Worm (Caenorhabditis elegans) whole organism, L1 larva: ENCODE results near the gene Y32G9A.12.

Experiments used
- C34B4.2 ChIP-seq: sonication (generic microtip); optimal IDR thresholded peaks from 2 replicates; lab custom pipeline; 2017; ENCODE audit warnings: mild to moderate bottlenecking, missing genetic modification characterization, missing compliant biosample characterization
- F16B12.6 ChIP-seq: fragments of 150-350 bp; optimal IDR thresholded peaks from 2 replicates; lab custom pipeline; 2014; ENCODE audit warnings: missing biosample characterization, missing genetic modification characterization
- Y116A8C.19 ChIP-seq: sonication (generic microtip); optimal IDR thresholded peaks from 2 replicates; lab custom pipeline; 2016; ENCODE audit warnings: missing compliant biosample characterization, missing genetic modification characterization, borderline replicate concordance
- alr-1 ChIP-seq: fragments of 200-800 bp; sonication (Bioruptor generic); optimal IDR thresholded peaks from 2 replicates; lab custom pipeline; 2018; ENCODE audit warnings: borderline replicate concordance, mild to moderate bottlenecking, missing genetic modification characterization, missing compliant biosample characterization
- aly-2 ChIP-seq: fragments of 150-350 bp; optimal IDR thresholded peaks from 2 replicates; lab custom pipeline; 2014; ENCODE audit warnings: missing biosample characterization, missing genetic modification characterization
- blmp-1 ChIP-seq: fragments of 150-350 bp; optimal IDR thresholded peaks from 2 replicates; lab custom pipeline; 2014; ENCODE audit warnings: missing biosample characterization, missing genetic modification characterization
- ceh-63 ChIP-seq: fragments of 200-800 bp; sonication (Bioruptor generic); optimal IDR thresholded peaks from 2 replicates; lab custom pipeline; 2018; ENCODE audit warnings: mild to moderate bottlenecking, missing genetic modification characterization, missing compliant biosample characterization
- ceh-8 ChIP-seq: fragments of 200-800 bp; sonication (Bioruptor generic); optimal IDR thresholded peaks from 2 replicates; lab custom pipeline; 2018; ENCODE audit warnings: mild to moderate bottlenecking, missing genetic modification characterization, moderate library complexity, missing compliant biosample characterization
- ceh-82 ChIP-seq, 3 experiments: fragments of 150-350 bp in 1 of 3; sonication (generic microtip) in 2 of 3; optimal IDR thresholded peaks; 2 replicates each; lab custom pipeline; 2014 to 2017; ENCODE audit warnings: missing biosample characterization in 3 of 3, missing genetic modification characterization in 3 of 3
- ces-1 ChIP-seq: fragments of 150-350 bp; optimal IDR thresholded peaks from 2 replicates; lab custom pipeline; 2014; ENCODE audit warnings: missing biosample characterization, missing genetic modification reagents, missing genetic modification characterization
- dpl-1 ChIP-seq, 3 experiments: fragments of 150-350 bp in 2 of 3; sonication (generic microtip) in 1 of 3; optimal IDR thresholded peaks; 2 replicates each; lab custom pipeline; 2014 to 2017; ENCODE audit warnings: missing biosample characterization in 3 of 3, missing genetic modification characterization in 3 of 3, missing genetic modification reagents in 3 of 3
- dsc-1 ChIP-seq: sonication (generic microtip); optimal IDR thresholded peaks from 2 replicates; lab custom pipeline; 2016; ENCODE audit warnings: mild to moderate bottlenecking, missing genetic modification characterization, missing compliant biosample characterization
- efl-1 ChIP-seq, 4 experiments: fragments of 150-350 bp; optimal IDR thresholded peaks in 3 of 4; peaks in 1 of 4; 1 replicate in 1 of 4; 2 replicates in 3 of 4; lab custom pipeline; 2014; ENCODE audit warnings: missing biosample characterization in 2 of 4, missing genetic modification characterization in 2 of 4, missing genetic modification reagents in 2 of 4
- egl-13 ChIP-seq: sonication (generic microtip); optimal IDR thresholded peaks from 2 replicates; lab custom pipeline; 2016; ENCODE audit warnings: missing genotype, missing genetic modification reagents, missing genetic modification characterization, missing compliant biosample characterization
- egl-27 ChIP-seq, 2 experiments: fragments of 150-350 bp in 1 of 2; sonication (generic microtip); optimal IDR thresholded peaks; 3 replicates each; lab custom pipeline; 2017 to 2018; ENCODE audit warnings: missing biosample characterization in 2 of 2, missing genetic modification characterization in 2 of 2, missing genetic modification reagents in 2 of 2
- ets-5 ChIP-seq: fragments of 200-800 bp; sonication (Bioruptor generic); IDR thresholded peaks from 2 replicates; pipeline ENCODE4 v1.3.6; 2022; ENCODE audit warnings: missing genetic modification characterization, missing compliant biosample characterization
- fkh-10 ChIP-seq: sonication (generic microtip); optimal IDR thresholded peaks from 2 replicates; lab custom pipeline; 2017; ENCODE audit warnings: missing biosample characterization, missing genetic modification reagents, missing genetic modification characterization
- fos-1 ChIP-seq: fragments of 150-350 bp; optimal IDR thresholded peaks from 2 replicates; lab custom pipeline; 2014; ENCODE audit warnings: missing biosample characterization, missing genetic modification characterization
- grh-1 ChIP-seq: fragments of 200-800 bp; sonication (Bioruptor generic); IDR thresholded peaks from 2 replicates; pipeline ENCODE4 v1.3.6; 2022; ENCODE audit warnings: missing genetic modification reagents, missing genetic modification characterization, missing compliant biosample characterization
- hlh-17 ChIP-seq: fragments of 200-800 bp; sonication (Bioruptor generic); optimal IDR thresholded peaks from 2 replicates; lab custom pipeline; 2018; ENCODE audit warnings: missing genetic modification characterization, mild to moderate bottlenecking, missing compliant biosample characterization, moderate library complexity, borderline replicate concordance
- hlh-4 ChIP-seq: sonication (generic microtip); optimal IDR thresholded peaks from 2 replicates; lab custom pipeline; 2016; ENCODE audit warnings: mild to moderate bottlenecking, missing genetic modification characterization, missing compliant biosample characterization
- hpl-2 ChIP-seq: fragments of 150-350 bp; optimal IDR thresholded peaks from 2 replicates; lab custom pipeline; 2014; ENCODE audit warnings: missing biosample characterization, missing genetic modification reagents, missing genetic modification characterization
- isw-1 ChIP-seq: fragments of 200-800 bp; sonication (Bioruptor generic); IDR thresholded peaks from 2 replicates; pipeline ENCODE4 v1.3.6; 2022; ENCODE audit warnings: missing genetic modification characterization, missing compliant biosample characterization
- lin-13 ChIP-seq: fragments of 150-350 bp; optimal IDR thresholded peaks from 2 replicates; lab custom pipeline; 2014; ENCODE audit warnings: missing biosample characterization, missing genetic modification reagents, missing genetic modification characterization
- lin-15B ChIP-seq: fragments of 150-350 bp; sonication (generic microtip); optimal IDR thresholded peaks from 3 replicates; lab custom pipeline; 2014; ENCODE audit warnings: missing biosample characterization, missing genetic modification characterization
- lin-35 ChIP-seq, 2 experiments: fragments of 150-350 bp; optimal IDR thresholded peaks; 2 replicates each; lab custom pipeline; 2014; ENCODE audit warnings: missing biosample characterization in 2 of 2, missing genetic modification characterization in 2 of 2, missing genetic modification reagents in 2 of 2
- lsy-2 ChIP-seq, 2 experiments: fragments of 150-350 bp; optimal IDR thresholded peaks; 2 replicates each; lab custom pipeline; 2014; ENCODE audit warnings: missing biosample characterization in 2 of 2, missing genetic modification characterization in 2 of 2
- mep-1 ChIP-seq: fragments of 150-350 bp; optimal IDR thresholded peaks from 2 replicates; lab custom pipeline; 2014; ENCODE audit warnings: missing biosample characterization, missing genetic modification characterization
- nhr-19 ChIP-seq: fragments of 200-800 bp; sonication (Bioruptor generic); conservative IDR thresholded peaks from 2 replicates; pipeline ENCODE4 v1.3.6; 2022; ENCODE audit warnings: missing genetic modification characterization, missing compliant biosample characterization
- nhr-20 ChIP-seq: sonication (generic microtip); optimal IDR thresholded peaks from 2 replicates; lab custom pipeline; 2016; ENCODE audit warnings: mild to moderate bottlenecking, missing genetic modification characterization, missing compliant biosample characterization
- nhr-28 ChIP-seq: fragments of 150-350 bp; optimal IDR thresholded peaks from 2 replicates; lab custom pipeline; 2014; ENCODE audit warnings: missing biosample characterization, missing genetic modification characterization
- nhr-77 ChIP-seq: fragments of 150-350 bp; optimal IDR thresholded peaks from 2 replicates; lab custom pipeline; 2014; ENCODE audit warnings: missing biosample characterization, missing genetic modification characterization
- nhr-84 ChIP-seq: sonication (generic microtip); optimal IDR thresholded peaks from 2 replicates; lab custom pipeline; 2017; ENCODE audit warnings: missing biosample characterization, missing genetic modification characterization
- nhr-90 ChIP-seq: sonication (generic microtip); optimal IDR thresholded peaks from 2 replicates; lab custom pipeline; 2016; ENCODE audit warnings: mild to moderate bottlenecking, missing genetic modification characterization, missing compliant biosample characterization; ENCODE audit not compliant: poor library complexity
- pag-3 ChIP-seq: sonication (generic microtip); optimal IDR thresholded peaks from 2 replicates; lab custom pipeline; 2017; ENCODE audit warnings: missing genetic modification characterization, mild to moderate bottlenecking, missing compliant biosample characterization, antibody characterized with exemption, borderline replicate concordance; ENCODE audit not compliant: insufficient read depth
- pax-3 ChIP-seq: fragments of 200-800 bp; sonication (Bioruptor generic); optimal IDR thresholded peaks from 2 replicates; lab custom pipeline; 2018; ENCODE audit warnings: mild to moderate bottlenecking, missing genetic modification characterization, moderate library complexity, missing compliant biosample characterization
- pqm-1 ChIP-seq: sonication (generic microtip); optimal IDR thresholded peaks from 3 replicates; lab custom pipeline; 2017; ENCODE audit warnings: missing biosample characterization, missing genetic modification characterization
- rnt-1 ChIP-seq: sonication (generic microtip); optimal IDR thresholded peaks from 2 replicates; lab custom pipeline; 2016; ENCODE audit warnings: mild to moderate bottlenecking, missing genetic modification characterization, moderate library complexity, missing compliant biosample characterization
- skn-1 ChIP-seq: fragments of 150-350 bp; optimal IDR thresholded peaks from 2 replicates; lab custom pipeline; 2014; ENCODE audit warnings: missing biosample characterization, missing genetic modification characterization
- snu-23 ChIP-seq: sonication (generic microtip); optimal IDR thresholded peaks from 2 replicates; lab custom pipeline; 2016; ENCODE audit warnings: missing genetic modification characterization, missing compliant biosample characterization
- sox-4 ChIP-seq: sonication (generic microtip); optimal IDR thresholded peaks from 2 replicates; lab custom pipeline; 2016; ENCODE audit warnings: missing genetic modification characterization, missing compliant biosample characterization
- sptf-1 ChIP-seq: fragments of 150-350 bp; optimal IDR thresholded peaks from 2 replicates; lab custom pipeline; 2014; ENCODE audit warnings: missing biosample characterization, missing genetic modification characterization
- sup-37 ChIP-seq: fragments of 200-800 bp; sonication (Bioruptor generic); optimal IDR thresholded peaks from 2 replicates; lab custom pipeline; 2018; ENCODE audit warnings: mild to moderate bottlenecking, missing genetic modification characterization, missing compliant biosample characterization
- tlp-1 ChIP-seq: fragments of 150-350 bp; optimal IDR thresholded peaks from 2 replicates; lab custom pipeline; 2014; ENCODE audit warnings: missing biosample characterization, missing genetic modification characterization
- unc-30 ChIP-seq: sonication (generic microtip); optimal IDR thresholded peaks from 2 replicates; lab custom pipeline; 2017; ENCODE audit warnings: missing biosample characterization, missing genetic modification characterization
- unc-86 ChIP-seq: sonication (generic microtip); optimal IDR thresholded peaks from 2 replicates; lab custom pipeline; 2016; ENCODE audit warnings: missing genetic modification characterization, missing compliant biosample characterization
- vab-15 ChIP-seq: sonication (generic microtip); optimal IDR thresholded peaks from 2 replicates; lab custom pipeline; 2017; ENCODE audit warnings: missing genotype, mild to moderate bottlenecking, missing genetic modification characterization, missing compliant biosample characterization
- xbp-1 ChIP-seq: sonication (generic microtip); optimal IDR thresholded peaks from 2 replicates; lab custom pipeline; 2016; ENCODE audit warnings: missing genetic modification characterization, missing compliant biosample characterization
- zag-1 ChIP-seq: fragments of 150-350 bp; optimal IDR thresholded peaks from 2 replicates; lab custom pipeline; 2014; ENCODE audit warnings: missing biosample characterization, missing genetic modification characterization

Y32G9A.12 gene

ce11 chrV:1921321-1921720, 1.3 kb upstream of the Y32G9A.12 start, which contains the start of gene gst-37:
TSS of gene gst-37 (plus strand) at chrV:1921621.
- TF ChIP-seq lin-35 (GFP tag; optimal IDR thresholded peaks at IDR 0.05; lab: Kevin White, UChicago) (no peak), F16B12.6 (no peak)

ce11 chrV:1918030-1918559, 1.9 kb downstream of the Y32G9A.12 start, which contains the start of gene Y32G9A.2:
TSS of gene Y32G9A.2 (plus strand) at chrV:1918509.
- TF ChIP-seq alr-1 (tag; lab: Kevin White, UChicago), result no peak
- no peak for TF ChIP-seq ceh-8 (GFP tag; lab: Kevin White, UChicago)
- peak; percentile 63 for TF ChIP-seq snu-23 (GFP tag; lab: Kevin White, UChicago)
- TF ChIP-seq blmp-1, result peak; percentile 81
- TF ChIP-seq nhr-28 (tag; lab: Kevin White, UChicago), result no peak
- TF ChIP-seq grh-1 (GFP tag; lab: Robert Waterston, UW), result no peak
- TF ChIP-seq isw-1 (GFP tag; lab: Robert Waterston, UW), result peak; percentile 6; the same call in 1 of the 2 replicates
- TF ChIP-seq nhr-20 (tag; lab: Kevin White, UChicago), result peak; percentile 49
- TF ChIP-seq unc-30, result no peak
- no peak for TF ChIP-seq vab-15 (tag; lab: Kevin White, UChicago)
- peak; percentile 20 for TF ChIP-seq dsc-1 (tag; lab: Kevin White, UChicago)
- peak in 1 of 2 experiments; percentile 72 for TF ChIP-seq lsy-2 (tag; optimal IDR thresholded peaks at IDR 0.05; lab: Kevin White, UChicago)
- peak; percentile 35 for TF ChIP-seq lin-13 (GFP tag; lab: Kevin White, UChicago)
- peak; percentile 43 to 62 (median 61) for TF ChIP-seq dpl-1 (GFP tag; optimal IDR thresholded peaks at IDR 0.05; lab: Kevin White, UChicago)
- no peak for TF ChIP-seq tlp-1
- TF ChIP-seq hpl-2 (GFP tag; lab: Kevin White, UChicago), result no peak
- no peak for TF ChIP-seq pqm-1 (tag; lab: Kevin White, UChicago)
- no peak for TF ChIP-seq unc-86 (tag; lab: Kevin White, UChicago)
- TF ChIP-seq fos-1 (tag; lab: Kevin White, UChicago), result no peak
- TF ChIP-seq hlh-17 (GFP tag; lab: Kevin White, UChicago), result no peak
- no peak for TF ChIP-seq ces-1 (GFP tag; lab: Kevin White, UChicago)
- TF ChIP-seq pag-3 (tag; lab: Kevin White, UChicago), result no peak
- no peak for TF ChIP-seq nhr-19 (GFP tag; lab: Robert Waterston, UW)
- TF ChIP-seq nhr-84 (tag; lab: Kevin White, UChicago), result no peak
- TF ChIP-seq nhr-77, result peak; percentile 16
- TF ChIP-seq lin-15B (tag; lab: Kevin White, UChicago), result peak; percentile 22
- TF ChIP-seq Y116A8C.19 (tag; lab: Kevin White, UChicago), result no peak
- TF ChIP-seq ceh-82 (tag; optimal IDR thresholded peaks at IDR 0.05; lab: Kevin White, UChicago), result peak in 1 of 3 experiments; percentile 36
- TF ChIP-seq sox-4 (tag; lab: Kevin White, UChicago), result no peak
- TF ChIP-seq egl-13 (tag; lab: Kevin White, UChicago), result no peak
- TF ChIP-seq rnt-1, result peak; percentile 45
- no peak for TF ChIP-seq zag-1 (tag; lab: Kevin White, UChicago)
- no peak for TF ChIP-seq ceh-63 (GFP tag; lab: Kevin White, UChicago)
- TF ChIP-seq sup-37, result no peak
- peak; percentile 62 to 64 for TF ChIP-seq efl-1 (optimal IDR thresholded peaks at IDR 0.05; lab: Kevin White, UChicago)
- peak; percentile 59 to 94 for TF ChIP-seq efl-1 (GFP tag; optimal IDR thresholded peaks at IDR 0.05 in 1 of 2; lab: Kevin White, UChicago)
- TF ChIP-seq nhr-90 (tag; lab: Kevin White, UChicago), result peak; percentile 42
- peak; percentile 43 for TF ChIP-seq skn-1
- TF ChIP-seq pax-3 (tag; lab: Kevin White, UChicago), result no peak
- TF ChIP-seq egl-27 (tag; optimal IDR thresholded peaks at IDR 0.05; lab: Kevin White, UChicago), result no peak
- TF ChIP-seq fkh-10 (GFP tag; lab: Kevin White, UChicago), result no peak
- peak; percentile 51 to 78 for TF ChIP-seq lin-35 (GFP tag; optimal IDR thresholded peaks at IDR 0.05; lab: Kevin White, UChicago)
- TF ChIP-seq hlh-4 (tag; lab: Kevin White, UChicago), result no peak
- TF ChIP-seq C34B4.2 (tag; lab: Kevin White, UChicago), result no peak
- peak; percentile 1 for TF ChIP-seq xbp-1
- no peak for TF ChIP-seq ets-5 (GFP tag; lab: Robert Waterston, UW)
- no peak for TF ChIP-seq aly-2 (tag; lab: Kevin White, UChicago)
- TF ChIP-seq mep-1 (tag; lab: Kevin White, UChicago), result no peak
- TF ChIP-seq sptf-1 (tag; lab: Kevin White, UChicago), result no peak
